Worm (Caenorhabditis elegans): ENCODE measurements around the gene clec-7.

DNA sequence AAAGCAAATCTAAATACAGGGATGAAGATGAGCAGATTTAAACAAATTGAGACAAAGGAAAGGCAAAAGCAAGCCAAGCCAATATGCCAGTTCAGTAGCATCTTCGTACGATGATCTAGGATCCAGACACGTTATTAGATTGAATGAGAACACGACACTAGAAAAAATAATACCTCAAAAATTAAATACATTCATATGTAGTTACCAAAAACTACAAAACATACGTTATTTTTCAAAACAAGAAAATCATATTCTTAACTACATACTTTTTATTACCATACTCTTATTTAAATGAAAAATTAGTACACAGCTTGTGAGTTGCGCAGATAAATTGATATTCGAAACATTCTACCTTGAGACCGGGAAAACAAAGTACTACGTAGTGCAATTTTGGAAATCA, 15.0 kb upstream of the clec-7 start, which contains the start of gene srx-6:
- TF ChIP-seq him-1 (tag; optimal IDR thresholded peaks at IDR 0.05), result no peak
- TF ChIP-seq W03F9.2 (tag; optimal IDR thresholded peaks at IDR 0.05), result no peak
